Fruit fly (Drosophila melanogaster): ENCODE data around the gene Eaat1.

Eaat1 gene

dm6 chr2L:9333300-9333876 is at the start of gene Eaat1:
Gene Eaat1 (plus strand): TSS chr2L:9333567.
- TF ChIP-seq ey (GFP tag; optimal IDR thresholded peaks at IDR 0.05): no peak
- no peak for TF ChIP-seq Myc (optimal IDR thresholded peaks at IDR 0.05)
- no peak for TF ChIP-seq woc (GFP tag; optimal IDR thresholded peaks at IDR 0.05)
- no peak for TF ChIP-seq Rel (GFP tag; optimal IDR thresholded peaks at IDR 0.05)
- peak; percentile 22 for TF ChIP-seq Rel (tag; optimal IDR thresholded peaks at IDR 0.05)
- TF ChIP-seq foxo (GFP tag; optimal IDR thresholded peaks at IDR 0.05): no peak

- TF ChIP-seq Sp1 (GFP tag; optimal IDR thresholded peaks at IDR 0.05): no peak
- no peak for TF ChIP-seq ey (GFP tag; optimal IDR thresholded peaks at IDR 0.05)
- TF ChIP-seq Hr83 (GFP tag; optimal IDR thresholded peaks at IDR 0.05; ENCODE audit: poor library complexity, severe bottlenecking): no peak
- no peak for TF ChIP-seq sv (GFP tag; optimal IDR thresholded peaks at IDR 0.05)
- no peak for TF ChIP-seq Vsx2 (GFP tag; optimal IDR thresholded peaks at IDR 0.05; ENCODE audit: partially characterized antibody)
Observed at dm6 chr2L:9321022-9321421, 12.3 kb upstream of the Eaat1 start.

dm6 chr2L:9327444-9327843 is 5.9 kb upstream of the Eaat1 start, which contains the start of gene CG17005:
Gene CG17005 (plus strand): TSS chr2L:9327744.
- TF ChIP-seq fru (GFP tag; optimal IDR thresholded peaks at IDR 0.05) (no peak), Dfd (GFP tag; optimal IDR thresholded peaks at IDR 0.05) (no peak), Rel (GFP tag; optimal IDR thresholded peaks at IDR 0.05) (no peak), Rel (tag; optimal IDR thresholded peaks at IDR 0.05) (no peak)

- TF ChIP-seq N (GFP tag; optimal IDR thresholded peaks at IDR 0.05) (no peak), Jra (GFP tag; optimal IDR thresholded peaks at IDR 0.05) (no peak), Hr83 (GFP tag; optimal IDR thresholded peaks at IDR 0.05; ENCODE audit: poor library complexity, severe bottlenecking) (no peak), Mio (GFP tag; optimal IDR thresholded peaks at IDR 0.05) (no peak), HLH106 (tag; optimal IDR thresholded peaks at IDR 0.05) (no peak)
Observed at dm6 chr2L:9330628-9331027, 2.7 kb upstream of the Eaat1 start, which contains the start of gene Cks30A. Gene Cks30A (plus strand): TSS chr2L:9330763.

- TF ChIP-seq Hnf4 (GFP tag; optimal IDR thresholded peaks at IDR 0.05) (peak; percentile 34), Rel (GFP tag; optimal IDR thresholded peaks at IDR 0.05) (no peak), Rel (tag; optimal IDR thresholded peaks at IDR 0.05) (peak; percentile 97), br (GFP tag; optimal IDR thresholded peaks at IDR 0.05) (no peak), jim (GFP tag; optimal IDR thresholded peaks at IDR 0.05) (no peak), Myc (optimal IDR thresholded peaks at IDR 0.05) (no peak), Dif (GFP tag; optimal IDR thresholded peaks at IDR 0.05; ENCODE audit: partially characterized antibody) (no peak), Hr78 (GFP tag; optimal IDR thresholded peaks at IDR 0.05) (no peak)
Observed at dm6 chr2L:9338852-9339251, 5.5 kb downstream of the Eaat1 start.

dm6 chr2L:9341960-9342359 is 8.6 kb downstream of the Eaat1 start:
- TF ChIP-seq Myc (optimal IDR thresholded peaks at IDR 0.05) (peak; percentile 28), fru (GFP tag; optimal IDR thresholded peaks at IDR 0.05) (no peak), GATAd (GFP tag; optimal IDR thresholded peaks at IDR 0.05) (no peak), dl (GFP tag; optimal IDR thresholded peaks at IDR 0.05; ENCODE audit: insufficient read depth in 1 of 2, partially characterized antibody in 2 of 2) (no peak), Hnf4 (GFP tag; optimal IDR thresholded peaks at IDR 0.05) (no peak)

- TF ChIP-seq psq (GFP tag; optimal IDR thresholded peaks at IDR 0.05): no peak
- TF ChIP-seq CrebA (GFP tag; optimal IDR thresholded peaks at IDR 0.05; ENCODE audit: borderline replicate concordance): no peak
- no peak for TF ChIP-seq usp (GFP tag; optimal IDR thresholded peaks at IDR 0.05)
- no peak for TF ChIP-seq Myc (optimal IDR thresholded peaks at IDR 0.05)
- TF ChIP-seq h (GFP tag; optimal IDR thresholded peaks at IDR 0.05): no peak
- TF ChIP-seq dsf (GFP tag; optimal IDR thresholded peaks at IDR 0.05; ENCODE audit: borderline replicate concordance): no peak
- no peak for TF ChIP-seq Vsx2 (GFP tag; optimal IDR thresholded peaks at IDR 0.05; ENCODE audit: partially characterized antibody)
- TF ChIP-seq dmrt93B (GFP tag; optimal IDR thresholded peaks at IDR 0.05): no peak
- no peak for TF ChIP-seq lola (GFP tag; optimal IDR thresholded peaks at IDR 0.05)
- no peak for TF ChIP-seq Hnf4 (GFP tag; optimal IDR thresholded peaks at IDR 0.05)
- no peak for TF ChIP-seq sv (GFP tag; optimal IDR thresholded peaks at IDR 0.05)
- TF ChIP-seq ey (GFP tag; optimal IDR thresholded peaks at IDR 0.05): no peak
- TF ChIP-seq tai (GFP tag; optimal IDR thresholded peaks at IDR 0.05): no peak
- no peak for TF ChIP-seq pan (optimal IDR thresholded peaks at IDR 0.05)
- TF ChIP-seq br (GFP tag; optimal IDR thresholded peaks at IDR 0.05): no peak
Observed at dm6 chr2L:9342532-9342931, 9.2 kb downstream of the Eaat1 start, which contains the start of gene CG3748. Gene CG3748 (plus strand): TSS chr2L:9342832.
